Fruit fly (Drosophila melanogaster): ENCODE measurements around the gene CG8840.

The CG8840 gene

dm6 chr2L:3435086-3435485, 24.7 kb downstream of the CG8840 start (continued):
- peak; percentile 9 for TF ChIP-seq chn (GFP tag; optimal IDR thresholded peaks at IDR 0.05)
- no peak for TF ChIP-seq BEAF-32 (GFP tag; optimal IDR thresholded peaks at IDR 0.05)
- TF ChIP-seq Poxn (GFP tag; IDR thresholded peaks at IDR 0.05) = no peak
- no peak for TF ChIP-seq CG2129 (GFP tag; IDR thresholded peaks at IDR 0.05; ENCODE audit: partially characterized antibody)
- TF ChIP-seq CG11695 (GFP tag; IDR thresholded peaks at IDR 0.05) = no peak
- TF ChIP-seq E2f1 (GFP tag; IDR thresholded peaks at IDR 0.05) = peak; percentile 39; the same call in 1 of the 2 replicates
- peak; percentile 37 for TF ChIP-seq org-1 (GFP tag; optimal IDR thresholded peaks at IDR 0.05)
- TF ChIP-seq gcm (GFP tag; optimal IDR thresholded peaks at IDR 0.05) = no peak
- TF ChIP-seq HLH4C (GFP tag; IDR thresholded peaks at IDR 0.05; ENCODE audit: partially characterized antibody) = no peak
- TF ChIP-seq CG5180 (GFP tag; optimal IDR thresholded peaks at IDR 0.05) = peak; percentile 26
- no peak for TF ChIP-seq Bteb2 (GFP tag; optimal IDR thresholded peaks at IDR 0.05)
- 0 out of 2 replicates have a peak, but pooled peaks have one; percentile 24 for TF ChIP-seq danr (GFP tag; IDR thresholded peaks at IDR 0.05)
- no peak for TF ChIP-seq CHES-1-like (GFP tag; optimal IDR thresholded peaks at IDR 0.05)
- TF ChIP-seq jing (GFP tag; optimal IDR thresholded peaks at IDR 0.05) = no peak
- TF ChIP-seq Awh (GFP tag; IDR thresholded peaks at IDR 0.05) = no peak
- peak; percentile 59; the same call in 2 of the 3 replicates for TF ChIP-seq dysf (GFP tag; IDR thresholded peaks at IDR 0.05)
- no peak for TF ChIP-seq fd3F (GFP tag; optimal IDR thresholded peaks at IDR 0.05)
- TF ChIP-seq CG4707 (GFP tag; optimal IDR thresholded peaks at IDR 0.05) = no peak
- TF ChIP-seq cg (GFP tag; optimal IDR thresholded peaks at IDR 0.05) = no peak
- peak; percentile 75; the same call in 2 of the 3 replicates for TF ChIP-seq ci (GFP tag; IDR thresholded peaks at IDR 0.05)
- TF ChIP-seq CG18764 (GFP tag; optimal IDR thresholded peaks at IDR 0.05) = peak; percentile 5
- no peak for TF ChIP-seq CG30020 (tag; optimal IDR thresholded peaks at IDR 0.05)
- TF ChIP-seq sima (GFP tag; optimal IDR thresholded peaks at IDR 0.05) = no peak
- no peak for TF ChIP-seq Antp (GFP tag; optimal IDR thresholded peaks at IDR 0.05)
- peak; percentile 42 for TF ChIP-seq unpg (GFP tag; optimal IDR thresholded peaks at IDR 0.05)
- TF ChIP-seq gro (GFP tag; optimal IDR thresholded peaks at IDR 0.05) = no peak
- TF ChIP-seq Lim3 (GFP tag; IDR thresholded peaks at IDR 0.05) = no peak
- TF ChIP-seq CG10267 (tag; optimal IDR thresholded peaks at IDR 0.05) = peak; percentile 19
- peak; percentile 62 for TF ChIP-seq ttk (GFP tag; IDR thresholded peaks at IDR 0.05)
- TF ChIP-seq stwl (tag; optimal IDR thresholded peaks at IDR 0.05) = no peak
- TF ChIP-seq CG2202 (tag; optimal IDR thresholded peaks at IDR 0.05) = no peak
- TF ChIP-seq chm (GFP tag; IDR thresholded peaks at IDR 0.05) = peak; percentile 58; the same call in 1 of the 2 replicates
- no peak for TF ChIP-seq CkIIα-i1 (GFP tag; IDR thresholded peaks at IDR 0.05)
- TF ChIP-seq CG9932 (GFP tag; IDR thresholded peaks at IDR 0.05) = no peak
- TF ChIP-seq Mad (GFP tag; optimal IDR thresholded peaks at IDR 0.05) = no peak
- no peak for TF ChIP-seq hkb (optimal IDR thresholded peaks at IDR 0.05)
- peak; percentile 67 for TF ChIP-seq hkb (GFP tag; IDR thresholded peaks at IDR 0.05)
- TF ChIP-seq CG4328 (GFP tag; optimal IDR thresholded peaks at IDR 0.05) = no peak
- peak; percentile 72 for TF ChIP-seq H15 (GFP tag; IDR thresholded peaks at IDR 0.05)
- no peak for TF ChIP-seq dm (GFP tag; optimal IDR thresholded peaks at IDR 0.05)
- TF ChIP-seq Blimp-1 (GFP tag; optimal IDR thresholded peaks at IDR 0.05) = peak; percentile 52
- TF ChIP-seq fd96Cb (tag; optimal IDR thresholded peaks at IDR 0.05) = peak; percentile 53
- no peak for TF ChIP-seq fu2 (GFP tag; optimal IDR thresholded peaks at IDR 0.05)
- TF ChIP-seq CG12071 (GFP tag; optimal IDR thresholded peaks at IDR 0.05) = no peak
- TF ChIP-seq croc (GFP tag; conservative IDR thresholded peaks at IDR 0.05) = peak; percentile 57
- no peak for TF ChIP-seq Atf-2 (GFP tag; optimal IDR thresholded peaks at IDR 0.05)
- peak; percentile 54 for TF ChIP-seq CG2678 (tag; optimal IDR thresholded peaks at IDR 0.05)
- no peak for TF ChIP-seq mam (GFP tag; optimal IDR thresholded peaks at IDR 0.05)
- TF ChIP-seq Abd-B (GFP tag; optimal IDR thresholded peaks at IDR 0.05) = peak; percentile 54
- TF ChIP-seq klu (GFP tag; IDR thresholded peaks at IDR 0.05) = no peak
- TF ChIP-seq zen2 (GFP tag; IDR thresholded peaks at IDR 0.05; ENCODE audit: partially characterized antibody) = no peak
- peak; percentile 7 for TF ChIP-seq Sox100B (GFP tag; optimal IDR thresholded peaks at IDR 0.05)

Data from whole organism, embryonic.